Worm (Caenorhabditis elegans): ENCODE results near the gene K05F1.8.

DNA sequence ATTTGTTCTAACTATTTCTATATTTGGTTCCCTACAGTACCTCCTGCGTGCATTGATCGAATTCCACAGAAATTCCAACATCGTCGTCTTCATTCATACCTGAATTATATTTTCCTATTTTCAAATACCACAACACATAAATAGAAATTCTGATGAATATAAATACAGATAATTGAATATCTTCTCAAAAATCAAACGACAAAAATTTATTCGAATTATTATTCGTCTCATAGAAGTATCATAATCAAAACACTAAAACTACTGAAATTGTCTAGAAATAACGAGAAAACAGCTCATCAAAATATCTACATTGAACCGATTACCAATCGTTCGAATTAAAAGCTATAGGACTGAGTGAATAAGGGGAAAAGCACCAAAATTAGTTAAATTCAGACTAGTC, 33.7 kb upstream of the K05F1.8 start, which contains the start of gene gtap-1:
- no peak for TF ChIP-seq pha-4 (tag; optimal IDR thresholded peaks at IDR 0.05)
- no peak for TF ChIP-seq tbp1 (GFP tag; optimal IDR thresholded peaks at IDR 0.05)
- no peak for TF ChIP-seq B0035.1 (tag; optimal IDR thresholded peaks at IDR 0.05)
- no peak for TF ChIP-seq mel-28 (tag; optimal IDR thresholded peaks at IDR 0.05; ENCODE audit: borderline replicate concordance)
- no peak for TF ChIP-seq zfh-2 (GFP tag; conservative IDR thresholded peaks at IDR 0.05)
- no peak for TF ChIP-seq ztf-28 (GFP tag; IDR thresholded peaks at IDR 0.05)

All from whole organism, young adult.